Fruit fly (Drosophila melanogaster) whole organism, prepupa: ENCODE measurements around the gene FeCH.

Experiments used
- Sox15 ChIP-seq: fragments of 200-800 bp; sonication (Bioruptor generic); optimal IDR thresholded peaks from 3 replicates; lab custom pipeline; 2016; ENCODE audit warnings: missing biosample characterization, missing genetic modification characterization
- salr ChIP-seq, 2 experiments: fragments of 200-800 bp; sonication (Bioruptor generic); optimal IDR thresholded peaks; 3 replicates each; lab custom pipeline; 2016 to 2018; ENCODE audit warnings: missing biosample characterization in 2 of 2, missing genetic modification characterization in 2 of 2, mild to moderate bottlenecking in 1 of 2

- TF ChIP-seq Sox15 (GFP tag; lab: Kevin White, UChicago) (no peak), salr (GFP tag; optimal IDR thresholded peaks at IDR 0.05; lab: Kevin White, UChicago) (no peak)
Observed at dm6 chr3R:31765145-31765544, 47.0 kb downstream of the FeCH start.
